Worm (Caenorhabditis elegans): Measurements from ENCODE around the gene sphr-1.

The sphr-1 gene

DNA sequence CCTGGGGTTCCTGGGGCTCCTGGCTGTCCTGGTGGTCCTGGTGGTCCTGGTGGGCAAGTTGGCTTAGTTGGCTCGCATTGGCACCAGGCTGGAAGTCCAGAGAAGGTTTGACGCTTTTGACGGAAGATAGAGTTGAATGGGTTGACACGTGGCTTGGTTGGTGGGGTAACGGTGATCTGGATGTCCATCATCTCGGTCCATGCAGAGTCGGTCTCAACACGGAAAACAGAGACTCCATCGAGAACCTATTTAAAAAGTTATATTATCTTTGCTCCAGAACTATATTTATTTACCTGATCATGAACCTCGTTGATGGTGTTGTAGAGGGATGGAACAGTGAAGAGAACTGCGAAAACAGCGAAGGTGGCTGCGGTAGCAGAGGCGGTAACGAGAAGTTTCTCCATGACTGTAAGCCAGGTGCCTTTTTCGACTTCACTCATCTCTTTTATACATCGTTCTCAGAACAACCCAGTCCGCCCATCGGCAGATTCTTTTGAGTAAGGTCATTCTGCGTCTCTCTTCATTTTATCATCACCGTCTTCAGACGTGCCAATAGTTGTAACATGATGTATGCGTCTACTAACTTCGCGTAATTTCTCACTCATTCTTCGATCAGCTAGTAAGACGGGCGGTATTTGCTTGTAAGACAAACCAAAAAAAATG, 31.1 kb upstream of the sphr-1 start, which contains the start of gene col-144:
TSS of gene col-144 (minus strand) at position 419 of the 663 bp plus-strand sequence.
- TF ChIP-seq klf-2 (GFP tag; conservative IDR thresholded peaks at IDR 0.05) (no peak), ztf-23 (GFP tag; IDR thresholded peaks at IDR 0.05) (no peak), cog-1 (tag; optimal IDR thresholded peaks at IDR 0.05) (no peak), ztf-29 (GFP tag; IDR thresholded peaks at IDR 0.05) (no peak)

DNA sequence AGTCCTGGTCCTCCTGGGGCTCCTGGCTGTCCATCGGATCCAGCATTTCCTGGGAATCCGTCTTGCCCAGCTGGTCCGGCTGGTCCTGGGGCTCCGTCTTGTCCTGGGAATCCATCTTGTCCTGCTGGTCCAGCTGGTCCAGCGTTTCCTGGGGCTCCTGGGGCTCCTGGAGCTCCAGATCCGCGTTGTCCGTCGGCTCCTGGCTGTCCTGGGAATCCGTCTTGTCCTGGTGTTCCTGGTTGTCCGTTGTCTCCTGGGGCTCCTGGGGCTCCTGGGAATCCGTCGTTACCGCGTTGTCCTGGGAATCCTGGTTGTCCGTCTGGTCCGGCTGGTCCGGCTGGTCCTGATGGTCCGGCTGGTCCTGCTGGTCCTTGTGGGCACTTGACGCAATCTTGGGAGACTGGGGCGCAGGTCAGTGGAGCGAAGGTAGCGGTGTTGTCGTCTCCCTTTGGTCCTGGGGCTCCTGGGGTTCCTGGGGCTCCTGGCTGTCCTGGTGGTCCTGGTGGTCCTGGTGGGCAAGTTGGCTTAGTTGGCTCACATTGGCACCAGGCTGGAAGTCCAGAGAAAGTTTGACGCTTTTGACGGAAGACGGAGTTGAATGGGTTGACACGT, 29.2 kb upstream of the sphr-1 start:
- TF ChIP-seq flt-1 (GFP tag; IDR thresholded peaks at IDR 0.05) (no peak), ztf-29 (GFP tag; IDR thresholded peaks at IDR 0.05) (no peak), tab-1 (GFP tag; IDR thresholded peaks at IDR 0.05) (no peak), ref-1 (GFP tag; conservative IDR thresholded peaks at IDR 0.05) (no peak), T22C8.4 (GFP tag; IDR thresholded peaks at IDR 0.05) (no peak), ztf-23 (GFP tag; IDR thresholded peaks at IDR 0.05) (no peak), cog-1 (tag; optimal IDR thresholded peaks at IDR 0.05) (no peak), med-1 (GFP tag; optimal IDR thresholded peaks at IDR 0.05; ENCODE audit: insufficient read depth) (no peak), klf-2 (GFP tag; conservative IDR thresholded peaks at IDR 0.05) (no peak)

DNA sequence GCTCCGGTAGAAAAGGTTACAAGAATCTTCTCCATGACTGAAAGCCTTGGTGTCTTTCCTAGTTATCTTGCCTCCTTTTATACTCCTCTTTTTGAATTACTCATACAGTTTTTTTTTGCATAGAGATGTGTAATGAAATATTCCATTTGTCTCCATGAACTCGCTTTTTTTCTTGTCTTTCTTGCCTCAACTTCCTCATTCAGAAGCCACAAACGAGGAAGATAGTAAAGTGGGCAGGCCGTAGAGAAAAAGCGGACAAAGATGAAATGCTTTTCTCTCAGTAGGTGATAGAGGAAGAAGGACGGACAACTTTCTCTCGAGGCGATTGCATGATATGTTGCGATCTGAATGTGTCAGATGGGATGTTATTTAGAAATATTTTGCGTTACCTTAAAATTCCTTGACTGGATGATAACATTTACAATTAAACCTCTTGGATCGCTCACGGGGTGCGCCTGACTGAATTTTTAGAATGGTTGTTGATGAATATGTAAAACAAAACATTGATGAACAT, 28.4 kb upstream of the sphr-1 start, which contains the start of gene col-145:
TSS of gene col-145 (minus strand) at position 51 of the 514 bp plus-strand sequence.
- TF ChIP-seq flt-1 (GFP tag; IDR thresholded peaks at IDR 0.05) (no peak), cog-1 (tag; optimal IDR thresholded peaks at IDR 0.05) (no peak), ztf-29 (GFP tag; IDR thresholded peaks at IDR 0.05) (no peak), ref-1 (GFP tag; conservative IDR thresholded peaks at IDR 0.05) (no peak), T22C8.4 (GFP tag; IDR thresholded peaks at IDR 0.05) (no peak), tab-1 (GFP tag; IDR thresholded peaks at IDR 0.05) (no peak), klf-2 (GFP tag; conservative IDR thresholded peaks at IDR 0.05) (no peak), med-1 (GFP tag; optimal IDR thresholded peaks at IDR 0.05; ENCODE audit: insufficient read depth) (no peak), ztf-23 (GFP tag; IDR thresholded peaks at IDR 0.05) (no peak)

DNA sequence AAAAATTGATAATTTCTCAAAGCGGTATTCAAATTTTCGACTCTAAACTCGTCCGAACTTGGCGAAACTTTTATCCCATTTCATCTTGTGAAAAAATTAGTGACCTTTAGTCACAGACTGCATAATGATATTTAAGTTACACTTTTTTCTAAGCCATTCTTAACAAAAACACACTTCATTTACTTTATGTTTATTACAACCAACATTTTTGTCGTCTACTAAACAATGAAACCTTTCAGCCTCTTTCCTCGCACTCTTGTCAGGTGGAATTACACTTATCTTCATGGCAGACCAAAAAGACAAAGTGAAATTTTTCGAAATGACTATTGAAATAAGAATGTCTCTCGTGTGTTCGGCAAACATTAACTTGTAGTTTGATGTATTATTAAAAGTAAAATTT, 27.5 kb upstream of the sphr-1 start:
- TF ChIP-seq T22C8.4 (GFP tag; IDR thresholded peaks at IDR 0.05) (no peak), klf-2 (GFP tag; conservative IDR thresholded peaks at IDR 0.05) (no peak), tab-1 (GFP tag; IDR thresholded peaks at IDR 0.05) (no peak), flt-1 (GFP tag; IDR thresholded peaks at IDR 0.05) (no peak), ztf-23 (GFP tag; IDR thresholded peaks at IDR 0.05) (no peak)

DNA sequence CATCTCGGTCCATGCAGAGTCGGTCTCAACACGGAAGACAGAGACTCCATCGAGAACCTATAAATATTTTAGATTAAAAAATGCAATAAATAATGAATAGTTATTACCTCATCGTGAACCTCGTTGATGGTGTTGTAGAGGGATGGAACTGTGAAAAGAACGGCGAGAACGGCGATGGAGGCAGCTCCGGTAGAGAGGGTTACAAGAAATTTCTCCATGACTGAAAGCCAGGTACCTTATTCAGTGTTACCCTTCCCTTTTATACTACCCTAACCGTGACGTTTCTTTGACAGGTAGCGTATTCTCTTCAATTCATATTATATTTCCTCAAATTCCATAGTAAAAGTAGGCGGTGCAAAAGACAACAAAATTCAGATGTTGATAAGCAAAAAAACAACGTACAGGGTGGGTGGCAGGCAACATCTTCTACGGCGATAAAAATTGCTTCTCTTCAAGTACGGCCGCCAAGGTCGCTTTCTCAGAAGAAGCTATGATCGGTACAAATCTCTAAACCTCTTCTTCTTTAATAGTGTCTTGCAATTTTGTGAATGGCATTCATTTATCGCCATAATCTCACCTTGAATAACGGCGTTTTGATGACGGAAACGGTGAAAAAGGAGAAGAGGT, 26.2 kb upstream of the sphr-1 start, which contains the start of gene col-10:
TSS of gene col-10 (minus strand) at position 235 of the 627 bp plus-strand sequence.
- TF ChIP-seq T22C8.4 (GFP tag; IDR thresholded peaks at IDR 0.05): no peak
- TF ChIP-seq ztf-29 (GFP tag; IDR thresholded peaks at IDR 0.05): no peak
- TF ChIP-seq ztf-23 (GFP tag; IDR thresholded peaks at IDR 0.05): no peak
- TF ChIP-seq tab-1 (GFP tag; IDR thresholded peaks at IDR 0.05): no peak

DNA sequence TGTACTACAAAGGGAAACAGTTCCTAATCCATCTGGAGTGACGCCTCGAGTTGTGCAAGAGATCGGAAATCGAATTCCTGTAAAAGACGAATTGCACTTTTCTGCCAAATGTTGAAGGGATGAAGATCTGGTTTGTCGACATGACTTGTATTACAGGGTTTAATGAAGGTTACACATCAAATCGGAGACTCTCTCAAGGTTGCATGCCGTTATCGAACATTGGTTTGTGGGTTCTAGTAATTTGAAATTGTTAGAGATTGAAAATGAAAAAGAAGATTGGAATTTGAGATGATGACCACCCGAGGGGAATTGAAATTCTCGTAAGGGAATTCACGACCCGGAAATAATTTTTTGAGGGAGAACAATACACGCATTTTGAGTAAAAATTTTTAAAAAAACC, 25.1 kb upstream of the sphr-1 start:
- TF ChIP-seq ztf-29 (GFP tag; IDR thresholded peaks at IDR 0.05) (no peak), cog-1 (tag; optimal IDR thresholded peaks at IDR 0.05) (no peak), med-1 (GFP tag; optimal IDR thresholded peaks at IDR 0.05; ENCODE audit: insufficient read depth) (no peak), T22C8.4 (GFP tag; IDR thresholded peaks at IDR 0.05) (no peak), tab-1 (GFP tag; IDR thresholded peaks at IDR 0.05) (no peak), ref-1 (GFP tag; conservative IDR thresholded peaks at IDR 0.05) (no peak), flt-1 (GFP tag; IDR thresholded peaks at IDR 0.05) (no peak), klf-2 (GFP tag; conservative IDR thresholded peaks at IDR 0.05) (no peak), ztf-23 (GFP tag; IDR thresholded peaks at IDR 0.05) (no peak)

DNA sequence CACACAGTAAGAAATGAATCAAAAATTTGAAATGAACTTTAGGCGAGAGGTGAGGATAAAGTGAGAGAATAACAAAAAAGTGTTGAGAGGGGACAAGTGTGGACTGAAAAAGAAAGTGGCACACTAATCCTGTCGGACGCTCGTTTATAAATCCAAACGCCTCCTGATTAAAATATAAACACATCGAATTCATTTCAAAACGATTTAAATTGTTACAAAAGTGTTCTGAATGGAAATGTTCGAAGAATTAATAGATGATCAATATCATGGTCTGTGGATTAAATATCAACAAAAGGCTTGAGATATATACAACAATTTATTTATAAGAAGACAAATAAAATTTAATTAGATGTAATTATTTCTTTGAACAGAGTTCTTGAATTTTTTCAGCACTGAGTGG, 23.3 kb upstream of the sphr-1 start, which contains the start of gene B0222.11:
TSS of gene B0222.11 (minus strand) at position 101 of the 400 bp plus-strand sequence.
- no peak for TF ChIP-seq med-1 (GFP tag; optimal IDR thresholded peaks at IDR 0.05; ENCODE audit: insufficient read depth)
- TF ChIP-seq flt-1 (GFP tag; IDR thresholded peaks at IDR 0.05): no peak
- TF ChIP-seq ztf-23 (GFP tag; IDR thresholded peaks at IDR 0.05): no peak
- TF ChIP-seq tab-1 (GFP tag; IDR thresholded peaks at IDR 0.05): no peak
- no peak for TF ChIP-seq klf-2 (GFP tag; conservative IDR thresholded peaks at IDR 0.05)
- no peak for TF ChIP-seq ref-1 (GFP tag; conservative IDR thresholded peaks at IDR 0.05)
- no peak for TF ChIP-seq cog-1 (tag; optimal IDR thresholded peaks at IDR 0.05)
- no peak for TF ChIP-seq ztf-29 (GFP tag; IDR thresholded peaks at IDR 0.05)
- no peak for TF ChIP-seq T22C8.4 (GFP tag; IDR thresholded peaks at IDR 0.05)

DNA sequence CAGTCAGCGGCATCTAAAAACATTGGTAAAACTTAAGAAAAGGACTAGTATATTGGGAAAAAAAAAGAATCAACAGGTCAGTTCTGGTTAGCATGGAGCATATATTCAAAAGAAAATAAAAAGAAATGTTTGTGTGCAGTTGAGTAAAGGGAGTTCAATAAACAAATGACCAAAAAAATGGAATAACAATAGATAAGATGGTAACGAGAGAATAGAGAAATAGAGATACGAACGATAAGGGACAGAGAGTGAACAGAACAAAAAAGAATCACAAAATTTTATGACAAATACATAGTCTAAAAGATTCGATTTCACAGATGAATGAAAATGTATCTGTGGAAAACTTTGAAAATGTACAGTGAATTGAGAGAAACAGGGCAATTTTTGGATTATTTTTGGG, 18.4 kb upstream of the sphr-1 start, which contains the start of gene gad-3:
TSS of gene gad-3 (minus strand) at position 17 of the 400 bp plus-strand sequence.
- no peak for TF ChIP-seq cog-1 (tag; optimal IDR thresholded peaks at IDR 0.05)
- no peak for TF ChIP-seq ztf-29 (GFP tag; IDR thresholded peaks at IDR 0.05)
- no peak for TF ChIP-seq T22C8.4 (GFP tag; IDR thresholded peaks at IDR 0.05)
- no peak for TF ChIP-seq tab-1 (GFP tag; IDR thresholded peaks at IDR 0.05)
- TF ChIP-seq klf-2 (GFP tag; conservative IDR thresholded peaks at IDR 0.05): no peak
- no peak for TF ChIP-seq flt-1 (GFP tag; IDR thresholded peaks at IDR 0.05)
- TF ChIP-seq med-1 (GFP tag; optimal IDR thresholded peaks at IDR 0.05; ENCODE audit: insufficient read depth): no peak
- no peak for TF ChIP-seq ztf-23 (GFP tag; IDR thresholded peaks at IDR 0.05)
- no peak for TF ChIP-seq ref-1 (GFP tag; conservative IDR thresholded peaks at IDR 0.05)

DNA sequence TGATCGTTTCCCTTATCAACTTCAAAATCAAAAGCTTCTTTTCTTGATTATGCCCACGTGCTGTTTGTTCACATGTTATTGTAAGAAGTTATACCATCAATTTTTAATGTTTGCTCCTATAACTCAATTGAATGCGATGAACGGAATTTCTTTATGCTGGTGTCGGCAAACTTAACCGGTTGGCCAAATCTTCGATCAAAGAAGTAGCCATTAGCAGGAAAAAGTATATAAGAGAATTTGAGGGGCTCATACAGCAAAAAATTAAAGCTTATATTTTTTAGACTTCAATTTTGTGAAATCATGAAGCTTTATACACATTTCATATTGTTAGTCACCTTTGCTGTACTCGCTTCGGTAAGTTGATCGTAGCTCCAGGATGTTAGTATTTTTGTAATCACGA, 17.6 kb upstream of the sphr-1 start, which contains the start of gene pqn-16:
TSS of gene pqn-16 (plus strand) at position 301 of the 400 bp plus-strand sequence.
- TF ChIP-seq T22C8.4 (GFP tag; IDR thresholded peaks at IDR 0.05) (no peak), ztf-23 (GFP tag; IDR thresholded peaks at IDR 0.05) (no peak), med-1 (GFP tag; optimal IDR thresholded peaks at IDR 0.05; ENCODE audit: insufficient read depth) (no peak), tab-1 (GFP tag; IDR thresholded peaks at IDR 0.05) (no peak), klf-2 (GFP tag; conservative IDR thresholded peaks at IDR 0.05) (no peak), cog-1 (tag; optimal IDR thresholded peaks at IDR 0.05) (no peak), ztf-29 (GFP tag; IDR thresholded peaks at IDR 0.05) (no peak), flt-1 (GFP tag; IDR thresholded peaks at IDR 0.05) (no peak), ref-1 (GFP tag; conservative IDR thresholded peaks at IDR 0.05) (no peak)

All from whole organism, midembryonic.